Worm (Caenorhabditis elegans) whole organism, L4 larva: ENCODE results near the gene R09D1.14.
"Not testable (repeated sequence)": the region's sequence is repeated elsewhere in the genome, so short reads cannot be mapped to it uniquely, and the experiment has no call there.

Source experiments
- D1046.2 ChIP-seq: fragments of 200-800 bp; sonication (Bioruptor generic); IDR thresholded peaks from 2 replicates; pipeline ENCODE4 v1.3.6; 2022; ENCODE audit warnings: missing genetic modification characterization, missing compliant biosample characterization
- F37D6.2 ChIP-seq: sonication (generic microtip); optimal IDR thresholded peaks from 2 replicates; lab custom pipeline; 2016; ENCODE audit warnings: mild to moderate bottlenecking, missing genetic modification characterization, missing compliant biosample characterization
- F44E2.7 ChIP-seq: fragments of 200-800 bp; sonication (Bioruptor generic); IDR thresholded peaks from 2 replicates; pipeline ENCODE4 v2.1.2; 2022; ENCODE audit warnings: missing genetic modification characterization, missing compliant biosample characterization
- F49E8.2 ChIP-seq: sonication (generic microtip); optimal IDR thresholded peaks from 2 replicates; lab custom pipeline; 2016; ENCODE audit warnings: missing compliant biosample characterization, mild to moderate bottlenecking, missing genetic modification characterization, borderline replicate concordance
- T20F7.1 ChIP-seq: fragments of 200-800 bp; sonication (Bioruptor generic); optimal IDR thresholded peaks from 2 replicates; lab custom pipeline; 2018; ENCODE audit warnings: mild to moderate bottlenecking, missing genetic modification characterization, missing compliant biosample characterization
- ZK337.2 ChIP-seq: fragments of 200-800 bp; sonication (Bioruptor generic); IDR thresholded peaks from 2 replicates; pipeline ENCODE4 v1.3.6; 2022; ENCODE audit warnings: missing genetic modification reagents, missing genetic modification characterization, missing compliant biosample characterization
- ZK546.5 ChIP-seq, 2 experiments: sonication (generic microtip); optimal IDR thresholded peaks; 2 replicates each; lab custom pipeline; 2017; ENCODE audit warnings: missing biosample characterization in 2 of 2, missing genetic modification characterization in 2 of 2
- aha-1 ChIP-seq: fragments of 150-350 bp; peaks from one replicate; lab custom pipeline; 2014; ENCODE audit warnings: missing biosample characterization, missing genetic modification characterization
- arid-1 ChIP-seq: fragments of 200-800 bp; sonication (Bioruptor generic); conservative IDR thresholded peaks from 2 replicates; pipeline ENCODE4 v1.3.6; 2022; ENCODE audit warnings: missing genetic modification reagents, missing genetic modification characterization, missing compliant biosample characterization
- cey-2 ChIP-seq: sonication (generic microtip); optimal IDR thresholded peaks from 3 replicates; lab custom pipeline; 2017; ENCODE audit warnings: missing genetic modification characterization, mild to moderate bottlenecking, missing compliant biosample characterization, antibody characterized with exemption, borderline replicate concordance; ENCODE audit not compliant: insufficient read depth
- ctbp-1 ChIP-seq: fragments of 200-800 bp; sonication (Bioruptor generic); IDR thresholded peaks from 2 replicates; pipeline ENCODE4 v1.3.6; 2022; ENCODE audit warnings: missing genetic modification reagents, missing genetic modification characterization, missing compliant biosample characterization
- daf-16 ChIP-seq, 3 experiments: sonication (generic microtip); optimal IDR thresholded peaks; 2 replicates each; lab custom pipeline; 2016 to 2017; ENCODE audit warnings: missing genetic modification characterization in 3 of 3, missing genetic modification reagents in 3 of 3, mild to moderate bottlenecking in 2 of 3, missing compliant biosample characterization in 2 of 3, missing biosample characterization in 1 of 3, moderate library complexity in 1 of 3
- daf-8 ChIP-seq: fragments of 200-800 bp; sonication (Bioruptor generic); IDR thresholded peaks from 2 replicates; pipeline ENCODE4 v1.3.6; 2022; ENCODE audit warnings: missing genetic modification characterization, missing compliant biosample characterization
- dmd-6 ChIP-seq: fragments of 200-800 bp; sonication (Bioruptor generic); IDR thresholded peaks from 2 replicates; pipeline ENCODE4 v1.3.6; 2022; ENCODE audit warnings: missing genetic modification reagents, missing genetic modification characterization, missing compliant biosample characterization
- dve-1 ChIP-seq: sonication (generic microtip); optimal IDR thresholded peaks from 2 replicates; lab custom pipeline; 2017; ENCODE audit warnings: antibody characterized with exemption, mild to moderate bottlenecking, missing genetic modification characterization, missing compliant biosample characterization; ENCODE audit not compliant: insufficient read depth
- hlh-11 ChIP-seq: fragments of 200-800 bp; sonication (Bioruptor generic); optimal IDR thresholded peaks from 2 replicates; lab custom pipeline; 2018; ENCODE audit warnings: mild to moderate bottlenecking, missing genetic modification characterization, missing compliant biosample characterization
- hlh-30 ChIP-seq: sonication (generic microtip); optimal IDR thresholded peaks from 2 replicates; lab custom pipeline; 2017; ENCODE audit warnings: antibody characterized with exemption, mild to moderate bottlenecking, missing genetic modification characterization, missing compliant biosample characterization; ENCODE audit not compliant: insufficient read depth
- lin-1 ChIP-seq: fragments of 200-800 bp; sonication (Bioruptor generic); IDR thresholded peaks from 2 replicates; pipeline ENCODE4 v1.3.6; 2022; ENCODE audit warnings: missing genetic modification reagents, missing genetic modification characterization, missing compliant biosample characterization
- lin-13 ChIP-seq: fragments of 150-350 bp; optimal IDR thresholded peaks from 2 replicates; lab custom pipeline; 2014; ENCODE audit warnings: missing biosample characterization, missing genetic modification reagents, missing genetic modification characterization
- lin-15B ChIP-seq: fragments of 150-350 bp; sonication (generic microtip); optimal IDR thresholded peaks from 3 replicates; lab custom pipeline; 2014; ENCODE audit warnings: missing biosample characterization, missing genetic modification characterization
- lin-39 ChIP-seq: fragments of 150-350 bp; optimal IDR thresholded peaks from 2 replicates; lab custom pipeline; 2014; ENCODE audit warnings: missing biosample characterization, missing genetic modification reagents, missing genetic modification characterization
- mdt-29 ChIP-seq: fragments of 200-800 bp; sonication (Bioruptor generic); IDR thresholded peaks from 2 replicates; pipeline ENCODE4 v1.3.6; 2022; ENCODE audit warnings: missing genetic modification reagents, missing genetic modification characterization, missing compliant biosample characterization
- mes-2 ChIP-seq: sonication (generic microtip); optimal IDR thresholded peaks from 2 replicates; lab custom pipeline; 2016; ENCODE audit warnings: missing genotype, mild to moderate bottlenecking, missing genetic modification characterization, missing compliant biosample characterization; ENCODE audit not compliant: poor library complexity, severe bottlenecking
- mxl-2 ChIP-seq: fragments of 200-800 bp; sonication (Bioruptor generic); conservative IDR thresholded peaks from 2 replicates; pipeline ENCODE4 v1.3.6; 2022; ENCODE audit warnings: missing genetic modification reagents, missing genetic modification characterization, missing compliant biosample characterization
- mxl-3 ChIP-seq: fragments of 200-800 bp; sonication (Bioruptor generic); optimal IDR thresholded peaks from 2 replicates; lab custom pipeline; 2018; ENCODE audit warnings: mild to moderate bottlenecking, missing genetic modification characterization, missing compliant biosample characterization
- nhr-10 ChIP-seq: fragments of 150-350 bp; optimal IDR thresholded peaks from 2 replicates; lab custom pipeline; 2014; ENCODE audit warnings: missing biosample characterization, missing genetic modification characterization
- nhr-102 ChIP-seq: sonication (generic microtip); optimal IDR thresholded peaks from 2 replicates; lab custom pipeline; 2016; ENCODE audit warnings: mild to moderate bottlenecking, missing genetic modification characterization, moderate library complexity, missing compliant biosample characterization
- nhr-11 ChIP-seq: fragments of 150-350 bp; optimal IDR thresholded peaks from 2 replicates; lab custom pipeline; 2014; ENCODE audit warnings: missing biosample characterization, missing genetic modification characterization
- nhr-28 ChIP-seq: fragments of 150-350 bp; optimal IDR thresholded peaks from 2 replicates; lab custom pipeline; 2014; ENCODE audit warnings: missing biosample characterization, missing genetic modification characterization
- nhr-48 ChIP-seq: sonication (generic microtip); optimal IDR thresholded peaks from 2 replicates; lab custom pipeline; 2016; ENCODE audit warnings: mild to moderate bottlenecking, missing genetic modification characterization, missing compliant biosample characterization
- nhr-6 ChIP-seq: fragments of 150-350 bp; optimal IDR thresholded peaks from 2 replicates; lab custom pipeline; 2014; ENCODE audit warnings: missing biosample characterization, missing genetic modification characterization
- nhr-77 ChIP-seq: fragments of 150-350 bp; optimal IDR thresholded peaks from 2 replicates; lab custom pipeline; 2014; ENCODE audit warnings: missing biosample characterization, missing genetic modification characterization
- php-3 ChIP-seq: fragments of 200-800 bp; sonication (Bioruptor generic); IDR thresholded peaks from 2 replicates; pipeline ENCODE4 v1.3.6; 2022; ENCODE audit warnings: missing genetic modification reagents, missing genetic modification characterization, missing compliant biosample characterization
- pqm-1 ChIP-seq: sonication (generic microtip); optimal IDR thresholded peaks from 2 replicates; lab custom pipeline; 2017; ENCODE audit warnings: missing biosample characterization, missing genetic modification characterization
- saeg-2 ChIP-seq: fragments of 200-800 bp; sonication (Bioruptor generic); IDR thresholded peaks from 2 replicates; pipeline ENCODE4 v1.3.6; 2022; ENCODE audit warnings: missing genetic modification reagents, missing genetic modification characterization, missing compliant biosample characterization
- set-16 ChIP-seq: fragments of 200-800 bp; sonication (Bioruptor generic); IDR thresholded peaks from 2 replicates; pipeline ENCODE4 v1.3.6; 2022; ENCODE audit warnings: missing genetic modification reagents, missing genetic modification characterization, missing compliant biosample characterization
- spr-1 ChIP-seq: sonication (generic microtip); optimal IDR thresholded peaks from 2 replicates; lab custom pipeline; 2016; ENCODE audit warnings: mild to moderate bottlenecking, missing genetic modification characterization, missing compliant biosample characterization
- tag-97 ChIP-seq: fragments of 200-800 bp; sonication (Bioruptor generic); IDR thresholded peaks from 2 replicates; pipeline ENCODE4 v1.3.6; 2022; ENCODE audit warnings: missing genetic modification characterization, missing compliant biosample characterization
- tra-1 ChIP-seq: fragments of 200-800 bp; sonication (Bioruptor generic); IDR thresholded peaks from 2 replicates; pipeline ENCODE4 v1.3.6; 2022; ENCODE audit warnings: missing genetic modification reagents, missing genetic modification characterization, missing compliant biosample characterization
- unc-130 ChIP-seq: sonication (generic microtip); optimal IDR thresholded peaks from 2 replicates; lab custom pipeline; 2016; ENCODE audit warnings: missing genetic modification reagents, missing genetic modification characterization, missing compliant biosample characterization
- unc-62 ChIP-seq, 3 experiments: fragments of 150-350 bp in 1 of 3; sonication (generic microtip); optimal IDR thresholded peaks in 2 of 3; peaks in 1 of 3; 1 replicate in 1 of 3; 2 replicates in 2 of 3; lab custom pipeline; 2014 to 2017; ENCODE audit warnings: missing biosample characterization in 3 of 3, missing genetic modification characterization in 3 of 3, missing genetic modification reagents in 3 of 3, missing genotype in 1 of 3
- zip-11 ChIP-seq: fragments of 200-800 bp; sonication (Bioruptor generic); IDR thresholded peaks from 2 replicates; pipeline ENCODE4 v1.3.6; 2022; ENCODE audit warnings: missing genetic modification characterization, missing compliant biosample characterization
- zip-2 ChIP-seq: fragments of 150-350 bp; optimal IDR thresholded peaks from 2 replicates; lab custom pipeline; 2014; ENCODE audit warnings: missing biosample characterization, missing genetic modification characterization
- ztf-11 ChIP-seq: fragments of 150-350 bp; optimal IDR thresholded peaks from 2 replicates; lab custom pipeline; 2014; ENCODE audit warnings: missing biosample characterization, missing genetic modification characterization

R09D1.14 gene

DNA sequence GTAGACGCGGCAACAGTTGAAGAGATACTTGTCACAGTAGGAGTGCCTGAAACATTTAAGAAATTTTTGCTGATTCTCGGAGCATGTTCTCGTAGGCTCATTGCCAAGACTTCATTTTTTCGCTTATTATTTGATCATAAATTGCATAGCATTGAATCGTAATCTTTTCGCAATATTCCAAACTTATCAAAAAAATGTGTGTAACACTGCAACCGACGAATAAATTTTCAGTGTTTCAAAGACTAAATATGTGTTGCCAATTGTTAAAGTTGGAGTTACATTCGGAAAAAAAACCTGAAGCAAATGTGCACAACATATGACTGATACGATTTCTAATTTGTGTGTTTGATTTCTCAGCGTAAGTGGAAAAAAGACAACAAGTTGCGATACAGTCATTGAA, at the start of gene R09D1.14:
TSS of gene R09D1.14 (minus strand) at position 101 of the 400 bp plus-strand sequence.
- not testable (repeated sequence) for TF ChIP-seq ZK546.5 (tag; optimal IDR thresholded peaks at IDR 0.05; lab: Kevin White, UChicago); tag-97 (GFP tag; lab: Robert Waterston, UW); F37D6.2 (tag; lab: Kevin White, UChicago)

DNA sequence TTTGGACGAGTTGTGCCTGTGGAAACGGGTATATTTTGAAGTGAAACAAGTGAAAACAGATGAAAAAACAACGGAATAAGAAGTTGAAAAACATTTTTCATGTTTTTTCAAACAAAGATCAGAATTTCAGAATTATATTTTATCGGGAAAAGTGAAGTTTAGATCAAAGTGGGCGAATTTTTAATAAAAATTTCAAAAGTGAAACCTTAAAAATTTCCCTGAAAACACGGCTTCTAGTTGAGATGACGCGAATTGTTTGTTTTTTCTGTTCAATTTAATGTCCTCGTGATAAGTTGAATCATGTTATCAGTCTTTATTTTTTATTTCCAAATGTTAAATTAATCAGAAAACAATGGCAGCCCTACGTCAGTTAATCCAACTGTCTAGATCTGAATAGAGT, 47.8 kb upstream of the R09D1.14 start, which contains the start of gene gcy-3:
TSS of gene gcy-3 (minus strand) at position 101 of the 400 bp plus-strand sequence.
- TF ChIP-seq unc-62 (GFP tag; optimal IDR thresholded peaks at IDR 0.05 in 1 of 2; lab: Kevin White, UChicago) (peak in 1 of 2 experiments; percentile 35), unc-62 (tag; optimal IDR thresholded peaks at IDR 0.05; lab: Kevin White, UChicago) (no peak), lin-39 (tag; lab: Kevin White, UChicago) (no peak)

DNA sequence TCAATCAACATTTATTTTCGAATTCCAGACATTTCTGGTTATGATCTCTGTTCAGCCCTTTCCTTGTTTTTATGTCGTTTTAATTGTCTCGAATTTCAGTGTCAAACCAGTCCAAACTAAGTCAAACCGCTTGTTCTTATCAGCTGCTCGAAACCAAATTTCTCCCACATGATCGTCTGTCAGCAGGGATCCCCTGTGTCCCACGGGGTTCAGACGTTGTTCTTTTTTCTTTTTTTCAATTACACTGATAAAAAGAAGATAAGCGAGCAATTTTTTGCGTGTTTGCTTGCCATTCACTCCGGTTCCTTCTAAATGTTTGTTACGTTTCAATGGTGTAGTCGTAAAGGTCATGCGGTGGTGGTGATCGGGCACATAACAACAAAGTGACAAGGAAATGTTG, 42.6 kb upstream of the R09D1.14 start:
- TF ChIP-seq T20F7.1 (GFP tag; lab: Kevin White, UChicago) (peak; percentile 12), nhr-10 (tag; lab: Kevin White, UChicago) (peak; percentile 60), spr-1 (tag; lab: Kevin White, UChicago) (no peak), nhr-28 (peak; percentile 71), nhr-77 (tag; lab: Kevin White, UChicago) (peak; percentile 68), nhr-11 (tag; lab: Kevin White, UChicago) (peak; percentile 72), aha-1 (tag; lab: Kevin White, UChicago) (peak; percentile 35), mdt-29 (GFP tag; lab: Robert Waterston, UW) (peak; percentile 61; the same call in 1 of the 2 replicates), saeg-2 (0 out of 2 replicates have a peak, but pooled peaks have one; percentile 30), set-16 (no peak), daf-8 (GFP tag; lab: Robert Waterston, UW) (no peak), nhr-102 (peak; percentile 63), pqm-1 (tag; lab: Kevin White, UChicago) (peak; percentile 23), mxl-3 (GFP tag; lab: Kevin White, UChicago) (no peak), dmd-6 (peak; percentile 91), tra-1 (peak; percentile 81), unc-62 (GFP tag; optimal IDR thresholded peaks at IDR 0.05 in 1 of 2; lab: Kevin White, UChicago) (peak in 1 of 2 experiments; percentile 55), unc-62 (tag; optimal IDR thresholded peaks at IDR 0.05; lab: Kevin White, UChicago) (no peak), mxl-2 (no peak), nhr-48 (peak; percentile 66), unc-130 (GFP tag; lab: Kevin White, UChicago) (no peak), nhr-6 (peak; percentile 91), daf-16 (GFP tag; optimal IDR thresholded peaks at IDR 0.05; lab: Kevin White, UChicago) (no peak), daf-16 (tag; optimal IDR thresholded peaks at IDR 0.05; lab: Kevin White, UChicago) (peak; percentile 83), lin-15B (tag; lab: Kevin White, UChicago) (no peak), ctbp-1 (no peak), dve-1 (peak; percentile 91), hlh-11 (tag; lab: Kevin White, UChicago) (peak; percentile 87), hlh-30 (peak; percentile 85), lin-1 (GFP tag; lab: Robert Waterston, UW) (peak; percentile 57), php-3 (GFP tag; lab: Robert Waterston, UW) (peak; percentile 74)

DNA sequence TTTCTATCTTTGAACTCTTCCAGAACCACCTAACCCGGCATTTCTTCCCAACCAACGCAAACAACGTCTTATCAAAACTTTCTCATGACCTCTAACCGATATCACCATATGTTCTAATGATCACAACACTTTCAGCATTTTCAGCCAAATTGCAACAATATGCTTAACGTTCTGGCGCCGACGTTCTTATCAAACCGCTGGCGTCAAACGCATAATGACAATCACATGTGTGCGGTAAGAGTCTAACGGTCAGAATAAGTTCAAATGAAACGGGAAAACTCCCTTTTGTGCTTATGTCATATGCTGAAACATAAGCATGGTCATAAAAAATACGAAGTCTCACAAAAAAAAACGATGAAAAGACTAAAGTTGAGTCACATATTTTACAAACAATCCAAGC, 41.6 kb upstream of the R09D1.14 start:
- TF ChIP-seq mes-2 (tag; lab: Kevin White, UChicago) = peak; percentile 52
- TF ChIP-seq cey-2 (tag; lab: Kevin White, UChicago) = no peak
- no peak for TF ChIP-seq ztf-11
- no peak for TF ChIP-seq tag-97 (GFP tag; lab: Robert Waterston, UW)
- TF ChIP-seq ZK337.2 (GFP tag; lab: Robert Waterston, UW) = no peak
- TF ChIP-seq unc-130 (GFP tag; lab: Kevin White, UChicago) = no peak
- no peak for TF ChIP-seq F49E8.2 (tag; lab: Kevin White, UChicago)
- no peak for TF ChIP-seq zip-2 (tag; lab: Kevin White, UChicago)
- TF ChIP-seq nhr-11 (tag; lab: Kevin White, UChicago) = peak; percentile 12
- peak; percentile 83 for TF ChIP-seq nhr-102
- TF ChIP-seq saeg-2 = no peak
- TF ChIP-seq nhr-10 (tag; lab: Kevin White, UChicago) = peak; percentile 24
- no peak for TF ChIP-seq arid-1
- no peak for TF ChIP-seq zip-11 (GFP tag; lab: Robert Waterston, UW)
- TF ChIP-seq mxl-2 = no peak
- no peak for TF ChIP-seq ZK546.5 (tag; optimal IDR thresholded peaks at IDR 0.05; lab: Kevin White, UChicago)
- no peak for TF ChIP-seq daf-8 (GFP tag; lab: Robert Waterston, UW)
- peak; percentile 91 for TF ChIP-seq php-3 (GFP tag; lab: Robert Waterston, UW)
- no peak for TF ChIP-seq lin-13 (GFP tag; lab: Kevin White, UChicago)
- TF ChIP-seq F44E2.7 = no peak
- no peak for TF ChIP-seq D1046.2 (GFP tag; lab: Robert Waterston, UW)
